Worm (Caenorhabditis elegans) whole organism, L4 larva: ENCODE data around the gene T07F12.4.

Experiments
- D1046.2 ChIP-seq: fragments of 200-800 bp; sonication (Bioruptor generic); IDR thresholded peaks from 2 replicates; pipeline ENCODE4 v1.3.6; 2022; ENCODE audit warnings: missing genetic modification characterization, missing compliant biosample characterization
- F26F4.8 ChIP-seq: fragments of 200-800 bp; sonication (Bioruptor generic); conservative IDR thresholded peaks from 2 replicates; pipeline ENCODE4 v1.3.6; 2022; ENCODE audit warnings: missing genetic modification characterization, missing compliant biosample characterization
- R02D3.7 ChIP-seq: fragments of 150-350 bp; sonication (generic microtip); optimal IDR thresholded peaks from 3 replicates; lab custom pipeline; 2014; ENCODE audit warnings: missing biosample characterization, missing genetic modification characterization
- T26A8.4 ChIP-seq: fragments of 200-800 bp; sonication (Bioruptor generic); IDR thresholded peaks from 2 replicates; pipeline ENCODE4 v1.3.6; 2022; ENCODE audit warnings: missing genetic modification characterization, missing compliant biosample characterization
- Y75B8A.6 ChIP-seq: fragments of 200-800 bp; sonication (Bioruptor generic); IDR thresholded peaks from 2 replicates; pipeline ENCODE4 v1.3.6; 2022; ENCODE audit warnings: missing genetic modification reagents, missing genetic modification characterization, missing compliant biosample characterization
- aha-1 ChIP-seq: fragments of 150-350 bp; peaks from one replicate; lab custom pipeline; 2014; ENCODE audit warnings: missing biosample characterization, missing genetic modification characterization
- aly-2 ChIP-seq: sonication (generic microtip); optimal IDR thresholded peaks from 2 replicates; lab custom pipeline; 2018; ENCODE audit warnings: missing biosample characterization, missing genetic modification characterization
- ceh-82 ChIP-seq: sonication (generic microtip); optimal IDR thresholded peaks from 2 replicates; lab custom pipeline; 2017; ENCODE audit warnings: missing biosample characterization, missing genetic modification characterization
- ces-1 ChIP-seq: fragments of 150-350 bp; sonication (generic microtip); optimal IDR thresholded peaks from 4 replicates; lab custom pipeline; 2014; ENCODE audit warnings: missing biosample characterization, missing genetic modification reagents, missing genetic modification characterization
- daf-16 ChIP-seq, 3 experiments: sonication (generic microtip); optimal IDR thresholded peaks; 2 replicates each; lab custom pipeline; 2016 to 2017; ENCODE audit warnings: missing genetic modification characterization in 3 of 3, missing genetic modification reagents in 3 of 3, mild to moderate bottlenecking in 2 of 3, missing compliant biosample characterization in 2 of 3, missing biosample characterization in 1 of 3, moderate library complexity in 1 of 3
- daf-19 ChIP-seq: fragments of 200-800 bp; sonication (Bioruptor generic); conservative IDR thresholded peaks from 2 replicates; pipeline ENCODE4 v1.3.6; 2022; ENCODE audit warnings: missing genetic modification characterization, missing compliant biosample characterization
- dmd-6 ChIP-seq: fragments of 200-800 bp; sonication (Bioruptor generic); IDR thresholded peaks from 2 replicates; pipeline ENCODE4 v1.3.6; 2022; ENCODE audit warnings: missing genetic modification reagents, missing genetic modification characterization, missing compliant biosample characterization
- duxl-1 ChIP-seq: sonication (generic microtip); optimal IDR thresholded peaks from 2 replicates; lab custom pipeline; 2016; ENCODE audit warnings: mild to moderate bottlenecking, missing genetic modification characterization, moderate library complexity, missing compliant biosample characterization; ENCODE audit not compliant: poor library complexity
- dve-1 ChIP-seq: sonication (generic microtip); optimal IDR thresholded peaks from 2 replicates; lab custom pipeline; 2017; ENCODE audit warnings: antibody characterized with exemption, mild to moderate bottlenecking, missing genetic modification characterization, missing compliant biosample characterization; ENCODE audit not compliant: insufficient read depth
- fkh-10 ChIP-seq: fragments of 150-350 bp; optimal IDR thresholded peaks from 2 replicates; lab custom pipeline; 2014; ENCODE audit warnings: missing biosample characterization, missing genetic modification reagents, missing genetic modification characterization
- hlh-11 ChIP-seq: fragments of 200-800 bp; sonication (Bioruptor generic); optimal IDR thresholded peaks from 2 replicates; lab custom pipeline; 2018; ENCODE audit warnings: mild to moderate bottlenecking, missing genetic modification characterization, missing compliant biosample characterization
- hlh-30 ChIP-seq: sonication (generic microtip); optimal IDR thresholded peaks from 2 replicates; lab custom pipeline; 2017; ENCODE audit warnings: antibody characterized with exemption, mild to moderate bottlenecking, missing genetic modification characterization, missing compliant biosample characterization; ENCODE audit not compliant: insufficient read depth
- hmg-1.1 ChIP-seq: fragments of 200-800 bp; sonication (Bioruptor generic); IDR thresholded peaks from 2 replicates; pipeline ENCODE4 v1.3.6; 2022; ENCODE audit warnings: missing genetic modification reagents, missing genetic modification characterization, missing compliant biosample characterization
- lim-7 ChIP-seq: fragments of 200-800 bp; sonication (Bioruptor generic); IDR thresholded peaks from 2 replicates; pipeline ENCODE4 v1.3.6; 2022; ENCODE audit warnings: missing genetic modification characterization, missing compliant biosample characterization
- lin-13 ChIP-seq: fragments of 150-350 bp; optimal IDR thresholded peaks from 2 replicates; lab custom pipeline; 2014; ENCODE audit warnings: missing biosample characterization, missing genetic modification reagents, missing genetic modification characterization
- lin-15B ChIP-seq: fragments of 150-350 bp; sonication (generic microtip); optimal IDR thresholded peaks from 3 replicates; lab custom pipeline; 2014; ENCODE audit warnings: missing biosample characterization, missing genetic modification characterization
- lin-39 ChIP-seq: fragments of 150-350 bp; optimal IDR thresholded peaks from 2 replicates; lab custom pipeline; 2014; ENCODE audit warnings: missing biosample characterization, missing genetic modification reagents, missing genetic modification characterization
- lir-3 ChIP-seq: sonication (generic microtip); optimal IDR thresholded peaks from 2 replicates; lab custom pipeline; 2016; ENCODE audit warnings: mild to moderate bottlenecking, missing genetic modification characterization, missing compliant biosample characterization
- mdl-1 ChIP-seq, 2 experiments: fragments of 150-350 bp in 1 of 2; sonication (generic microtip) in 1 of 2; optimal IDR thresholded peaks; 2 replicates each; lab custom pipeline; 2014 to 2017; ENCODE audit warnings: missing biosample characterization in 2 of 2, missing genetic modification characterization in 2 of 2
- mdt-29 ChIP-seq: fragments of 200-800 bp; sonication (Bioruptor generic); IDR thresholded peaks from 2 replicates; pipeline ENCODE4 v1.3.6; 2022; ENCODE audit warnings: missing genetic modification reagents, missing genetic modification characterization, missing compliant biosample characterization
- mep-1 ChIP-seq: fragments of 150-350 bp; sonication (generic microtip); optimal IDR thresholded peaks from 3 replicates; lab custom pipeline; 2014; ENCODE audit warnings: missing biosample characterization, missing genetic modification characterization
- mxl-2 ChIP-seq: fragments of 200-800 bp; sonication (Bioruptor generic); conservative IDR thresholded peaks from 2 replicates; pipeline ENCODE4 v1.3.6; 2022; ENCODE audit warnings: missing genetic modification reagents, missing genetic modification characterization, missing compliant biosample characterization
- nhr-102 ChIP-seq: sonication (generic microtip); optimal IDR thresholded peaks from 2 replicates; lab custom pipeline; 2016; ENCODE audit warnings: mild to moderate bottlenecking, missing genetic modification characterization, moderate library complexity, missing compliant biosample characterization
- nhr-11 ChIP-seq: fragments of 150-350 bp; optimal IDR thresholded peaks from 2 replicates; lab custom pipeline; 2014; ENCODE audit warnings: missing biosample characterization, missing genetic modification characterization
- nhr-237 ChIP-seq: sonication (generic microtip); optimal IDR thresholded peaks from 2 replicates; lab custom pipeline; 2017; ENCODE audit warnings: missing biosample characterization, missing genetic modification characterization
- nhr-28 ChIP-seq: fragments of 150-350 bp; optimal IDR thresholded peaks from 2 replicates; lab custom pipeline; 2014; ENCODE audit warnings: missing biosample characterization, missing genetic modification characterization
- nhr-41 ChIP-seq: fragments of 200-800 bp; sonication (Bioruptor generic); IDR thresholded peaks from 2 replicates; pipeline ENCODE4 v1.3.6; 2022; ENCODE audit warnings: missing genetic modification reagents, missing genetic modification characterization, missing compliant biosample characterization
- nhr-42 ChIP-seq: fragments of 200-800 bp; sonication (Bioruptor generic); IDR thresholded peaks from 2 replicates; pipeline ENCODE4 v1.3.6; 2022; ENCODE audit warnings: missing genetic modification characterization, missing compliant biosample characterization
- nhr-48 ChIP-seq: sonication (generic microtip); optimal IDR thresholded peaks from 2 replicates; lab custom pipeline; 2016; ENCODE audit warnings: mild to moderate bottlenecking, missing genetic modification characterization, missing compliant biosample characterization
- nhr-6 ChIP-seq: fragments of 150-350 bp; optimal IDR thresholded peaks from 2 replicates; lab custom pipeline; 2014; ENCODE audit warnings: missing biosample characterization, missing genetic modification characterization
- nhr-76 ChIP-seq: fragments of 150-350 bp; optimal IDR thresholded peaks from 2 replicates; lab custom pipeline; 2014; ENCODE audit warnings: missing biosample characterization, missing genetic modification characterization
- pqm-1 ChIP-seq: sonication (generic microtip); optimal IDR thresholded peaks from 2 replicates; lab custom pipeline; 2017; ENCODE audit warnings: missing biosample characterization, missing genetic modification characterization
- rbr-2 ChIP-seq: sonication (generic microtip); optimal IDR thresholded peaks from 2 replicates; lab custom pipeline; 2016; ENCODE audit warnings: missing genotype, missing genetic modification characterization, missing compliant biosample characterization
- set-16 ChIP-seq: fragments of 200-800 bp; sonication (Bioruptor generic); IDR thresholded peaks from 2 replicates; pipeline ENCODE4 v1.3.6; 2022; ENCODE audit warnings: missing genetic modification reagents, missing genetic modification characterization, missing compliant biosample characterization
- spr-3 ChIP-seq: fragments of 200-800 bp; sonication (Bioruptor generic); optimal IDR thresholded peaks from 2 replicates; lab custom pipeline; 2018; ENCODE audit warnings: mild to moderate bottlenecking, missing genetic modification characterization, missing compliant biosample characterization
- tra-1 ChIP-seq: fragments of 200-800 bp; sonication (Bioruptor generic); IDR thresholded peaks from 2 replicates; pipeline ENCODE4 v1.3.6; 2022; ENCODE audit warnings: missing genetic modification reagents, missing genetic modification characterization, missing compliant biosample characterization
- unc-62 ChIP-seq, 3 experiments: fragments of 150-350 bp in 1 of 3; sonication (generic microtip); optimal IDR thresholded peaks in 2 of 3; peaks in 1 of 3; 1 replicate in 1 of 3; 2 replicates in 2 of 3; lab custom pipeline; 2014 to 2017; ENCODE audit warnings: missing biosample characterization in 3 of 3, missing genetic modification characterization in 3 of 3, missing genetic modification reagents in 3 of 3, missing genotype in 1 of 3
- zag-1 ChIP-seq: fragments of 150-350 bp; optimal IDR thresholded peaks from 2 replicates; lab custom pipeline; 2014; ENCODE audit warnings: missing biosample characterization, missing genetic modification characterization
- zfp-3 ChIP-seq: fragments of 200-800 bp; sonication (Bioruptor generic); conservative IDR thresholded peaks from 2 replicates; pipeline ENCODE4 v1.3.6; 2022; ENCODE audit warnings: missing genetic modification reagents, missing genetic modification characterization, missing compliant biosample characterization
- ztf-7 ChIP-seq: fragments of 150-350 bp; optimal IDR thresholded peaks from 2 replicates; lab custom pipeline; 2014; ENCODE audit warnings: missing biosample characterization, missing genetic modification characterization

Gene T07F12.4

DNA sequence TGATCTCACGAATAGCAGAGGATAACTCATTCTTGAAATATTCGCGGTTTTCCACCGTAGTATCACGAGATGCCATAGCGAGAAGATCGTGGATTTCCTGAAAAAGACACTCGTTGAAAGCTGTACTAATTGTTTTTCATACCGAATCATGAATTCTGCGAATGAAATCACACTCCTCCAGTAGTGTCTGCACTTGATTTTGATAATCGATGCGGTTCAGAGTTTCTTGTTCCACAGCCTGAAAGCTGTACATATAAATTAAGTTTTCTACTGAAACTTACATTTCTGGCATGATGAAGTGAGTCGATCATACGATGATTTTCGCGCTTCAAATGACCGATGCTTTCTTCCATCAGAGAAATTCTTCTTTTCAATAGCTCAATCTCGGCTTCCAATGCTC, 13.8 kb upstream of the T07F12.4 start:
- TF ChIP-seq fkh-10 (no peak), unc-62 (GFP tag; optimal IDR thresholded peaks at IDR 0.05 in 1 of 2; lab: Kevin White, UChicago) (peak in 1 of 2 experiments; percentile 81), unc-62 (tag; optimal IDR thresholded peaks at IDR 0.05; lab: Kevin White, UChicago) (no peak)

DNA sequence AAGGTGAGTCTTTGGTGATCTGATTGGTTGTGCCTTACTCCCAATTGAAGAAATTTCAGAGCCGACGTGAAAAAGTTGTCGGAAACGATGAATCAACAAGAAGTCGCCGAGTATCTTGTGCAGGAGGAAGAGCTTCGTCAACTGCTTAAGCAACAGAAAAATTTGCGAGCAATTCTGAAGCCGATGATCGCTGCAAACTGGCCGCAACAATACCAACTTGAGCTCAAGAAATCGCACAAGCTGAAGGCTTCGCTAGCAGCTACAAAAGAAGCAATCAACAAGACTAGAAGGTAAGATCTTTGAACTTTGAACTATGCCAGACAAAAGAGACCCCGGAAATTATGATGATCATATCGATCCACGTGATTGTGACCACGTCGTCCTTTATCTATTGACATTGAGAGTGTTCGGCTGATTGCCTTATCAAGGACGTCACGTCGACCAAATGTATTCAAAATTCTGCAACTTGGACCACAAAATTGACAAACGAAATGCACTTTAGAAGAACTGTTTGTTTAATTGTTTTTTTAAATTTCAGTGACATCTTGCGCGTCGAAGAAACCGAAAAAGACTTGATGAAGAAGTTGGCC, 10.8 kb upstream of the T07F12.4 start:
- TF ChIP-seq mdl-1 (tag; optimal IDR thresholded peaks at IDR 0.05; lab: Kevin White, UChicago) (no peak), aha-1 (tag; lab: Kevin White, UChicago) (peak; percentile 34), ceh-82 (tag; lab: Kevin White, UChicago) (no peak), lin-13 (GFP tag; lab: Kevin White, UChicago) (no peak), mdt-29 (GFP tag; lab: Robert Waterston, UW) (no peak), mep-1 (tag; lab: Kevin White, UChicago) (no peak), R02D3.7 (tag; lab: Kevin White, UChicago) (no peak), unc-62 (GFP tag; optimal IDR thresholded peaks at IDR 0.05 in 1 of 2; lab: Kevin White, UChicago) (peak in 1 of 2 experiments; percentile 22), unc-62 (tag; optimal IDR thresholded peaks at IDR 0.05; lab: Kevin White, UChicago) (no peak), aly-2 (no peak), rbr-2 (tag; lab: Kevin White, UChicago) (no peak), Y75B8A.6 (GFP tag; lab: Robert Waterston, UW) (no peak), lim-7 (no peak), lin-15B (tag; lab: Kevin White, UChicago) (no peak), T26A8.4 (GFP tag; lab: Robert Waterston, UW) (no peak), nhr-11 (tag; lab: Kevin White, UChicago) (no peak), nhr-28 (tag; lab: Kevin White, UChicago) (no peak), hlh-30 (tag; lab: Kevin White, UChicago) (peak; percentile 42), duxl-1 (tag; lab: Kevin White, UChicago) (no peak), nhr-237 (tag; lab: Kevin White, UChicago) (no peak), daf-19 (no peak), nhr-41 (GFP tag; lab: Robert Waterston, UW) (no peak), zag-1 (tag; lab: Kevin White, UChicago) (no peak), dve-1 (tag; lab: Kevin White, UChicago) (peak; percentile 35), hmg-1.1 (GFP tag; lab: Robert Waterston, UW) (no peak), dmd-6 (GFP tag; lab: Robert Waterston, UW) (peak; percentile 28; the same call in 1 of the 2 replicates)
- TF ChIP-seq, all 104 proteins: peak for 5

- no peak for TF ChIP-seq ces-1
- TF ChIP-seq dve-1 (tag; lab: Kevin White, UChicago) = peak; percentile 62
- peak; percentile 84 for TF ChIP-seq pqm-1 (tag; lab: Kevin White, UChicago)
- TF ChIP-seq zfp-3 (GFP tag; lab: Robert Waterston, UW) = no peak
- no peak for TF ChIP-seq daf-16 (GFP tag; optimal IDR thresholded peaks at IDR 0.05; lab: Kevin White, UChicago)
- peak; percentile 46 for TF ChIP-seq daf-16 (tag; optimal IDR thresholded peaks at IDR 0.05; lab: Kevin White, UChicago)
- peak; percentile 19 for TF ChIP-seq hlh-30 (tag; lab: Kevin White, UChicago)
- TF ChIP-seq hlh-11 (tag; lab: Kevin White, UChicago) = peak; percentile 59
- 0 out of 2 replicates have a peak, but pooled peaks have one; percentile 20 for TF ChIP-seq tra-1 (GFP tag; lab: Robert Waterston, UW)
- peak; percentile 49 for TF ChIP-seq dmd-6 (GFP tag; lab: Robert Waterston, UW)
- TF ChIP-seq nhr-6 (tag; lab: Kevin White, UChicago) = no peak
- TF ChIP-seq nhr-28 (tag; lab: Kevin White, UChicago) = peak; percentile 57
Observed at ce11 chrX:4905804-4906203, 5.2 kb upstream of the T07F12.4 start, which contains the start of gene K05B2.2. Gene K05B2.2 (plus strand): TSS chrX:4906081.

- no peak for TF ChIP-seq lir-3
- TF ChIP-seq lin-39 (tag; lab: Kevin White, UChicago) = no peak
- no peak for TF ChIP-seq F26F4.8 (GFP tag; lab: Robert Waterston, UW)
- no peak for TF ChIP-seq nhr-48
- TF ChIP-seq D1046.2 (GFP tag; lab: Robert Waterston, UW) = no peak
- no peak for TF ChIP-seq mxl-2
- TF ChIP-seq nhr-42 = no peak
- no peak for TF ChIP-seq nhr-102 (tag; lab: Kevin White, UChicago)
- no peak for TF ChIP-seq Y75B8A.6 (GFP tag; lab: Robert Waterston, UW)
- no peak for TF ChIP-seq ztf-7 (tag; lab: Kevin White, UChicago)
- TF ChIP-seq set-16 (GFP tag; lab: Robert Waterston, UW) = no peak
- no peak for TF ChIP-seq nhr-76 (tag; lab: Kevin White, UChicago)
- TF ChIP-seq spr-3 (GFP tag; lab: Kevin White, UChicago) = no peak
Observed at ce11 chrX:4902376-4902775, 1.8 kb upstream of the T07F12.4 start.
